Worm (Caenorhabditis elegans): ENCODE data around the gene Y54G2A.49.

Y54G2A.49 gene

ce11 chrIV:2802193-2802592, 50.9 kb downstream of the Y54G2A.49 start (continued):
- no peak for TF ChIP-seq egl-27 (tag; optimal IDR thresholded peaks at IDR 0.05)
- TF ChIP-seq lir-3 (tag; optimal IDR thresholded peaks at IDR 0.05) = no peak
- TF ChIP-seq F26F4.8 (GFP tag; conservative IDR thresholded peaks at IDR 0.05) = no peak; the same call in 1 of the 2 replicates
- TF ChIP-seq ceh-32 (tag; optimal IDR thresholded peaks at IDR 0.05; ENCODE audit: poor library complexity) = no peak
- TF ChIP-seq arid-1 (GFP tag; conservative IDR thresholded peaks at IDR 0.05) = peak; percentile 48; the same call in 1 of the 2 replicates
- TF ChIP-seq zag-1 (tag; optimal IDR thresholded peaks at IDR 0.05) = no peak
- TF ChIP-seq nhr-11 (tag; optimal IDR thresholded peaks at IDR 0.05) = no peak
- TF ChIP-seq dmd-8 (GFP tag; IDR thresholded peaks at IDR 0.05) = peak; percentile 67; the same call in 1 of the 2 replicates
- no peak for TF ChIP-seq daf-19 (GFP tag; conservative IDR thresholded peaks at IDR 0.05)
- TF ChIP-seq tra-1 (GFP tag; IDR thresholded peaks at IDR 0.05) = 0 out of 2 replicates have a peak, but pooled peaks have one; percentile 33
- peak; percentile 83 for TF ChIP-seq lim-7 (GFP tag; IDR thresholded peaks at IDR 0.05)
- TF ChIP-seq lin-15B (tag; optimal IDR thresholded peaks at IDR 0.05) = no peak
- peak; percentile 52; the same call in 1 of the 2 replicates for TF ChIP-seq ctbp-1 (GFP tag; IDR thresholded peaks at IDR 0.05)
- no peak for TF ChIP-seq nhr-48 (tag; optimal IDR thresholded peaks at IDR 0.05)
- TF ChIP-seq dve-1 (tag; optimal IDR thresholded peaks at IDR 0.05; ENCODE audit: insufficient read depth) = peak; percentile 13
- no peak for TF ChIP-seq fkh-10 (GFP tag; optimal IDR thresholded peaks at IDR 0.05)
- TF ChIP-seq mxl-3 (GFP tag; optimal IDR thresholded peaks at IDR 0.05) = no peak

Measured in whole organism, L4 larva.